Fruit fly (Drosophila melanogaster) whole organism, embryonic: Measurements from ENCODE around the gene Awh.

ENCODE experiments used
- Atf-2 ChIP-seq: fragments of 200-800 bp; sonication (Bioruptor generic); optimal IDR thresholded peaks from 2 replicates; lab custom pipeline; 2016; ENCODE audit warnings: missing biosample characterization, missing genetic modification characterization
- CG10147 ChIP-seq: fragments of 200-800 bp; sonication (Bioruptor generic); optimal IDR thresholded peaks from 2 replicates; lab custom pipeline; 2019; ENCODE audit warnings: missing biosample characterization, mild to moderate bottlenecking, missing genetic modification characterization, moderate library complexity
- CG12299 ChIP-seq: fragments of 200-800 bp; sonication (Bioruptor generic); optimal IDR thresholded peaks from 2 replicates; lab custom pipeline; 2018; ENCODE audit warnings: missing biosample characterization, mild to moderate bottlenecking, missing genetic modification characterization
- CG1233 ChIP-seq: fragments of 200-800 bp; sonication (Bioruptor generic); optimal IDR thresholded peaks from 4 replicates; lab custom pipeline; 2018; ENCODE audit warnings: missing biosample characterization, mild to moderate bottlenecking, missing genetic modification characterization
- CG12769 ChIP-seq: fragments of 200-800 bp; sonication (Bioruptor generic); optimal IDR thresholded peaks from 2 replicates; lab custom pipeline; 2019; ENCODE audit warnings: missing biosample characterization, mild to moderate bottlenecking, missing genetic modification characterization, moderate library complexity
- CG12942 ChIP-seq: fragments of 200-800 bp; sonication (Bioruptor generic); optimal IDR thresholded peaks from 3 replicates; lab custom pipeline; 2016; ENCODE audit warnings: missing biosample characterization, missing genetic modification characterization
- CG1647 ChIP-seq: fragments of 200-800 bp; sonication (Bioruptor generic); optimal IDR thresholded peaks from 3 replicates; lab custom pipeline; 2016; ENCODE audit warnings: missing biosample characterization, missing genetic modification characterization
- CG17802 ChIP-seq: fragments of 200-800 bp; sonication (Bioruptor generic); optimal IDR thresholded peaks from 2 replicates; lab custom pipeline; 2018; ENCODE audit warnings: missing biosample characterization, mild to moderate bottlenecking, missing genetic modification characterization, moderate library complexity
- CG30403 ChIP-seq: fragments of 200-800 bp; sonication (Bioruptor generic); optimal IDR thresholded peaks from 3 replicates; lab custom pipeline; 2016; ENCODE audit warnings: missing biosample characterization, missing genetic modification characterization
- CG3065 ChIP-seq: fragments of 200-800 bp; sonication (Bioruptor generic); optimal IDR thresholded peaks from 2 replicates; lab custom pipeline; 2016; ENCODE audit warnings: missing biosample characterization, missing genetic modification characterization
- CG3407 ChIP-seq: fragments of 200-800 bp; sonication (Bioruptor generic); optimal IDR thresholded peaks from 2 replicates; lab custom pipeline; 2018; ENCODE audit warnings: missing biosample characterization, mild to moderate bottlenecking, missing genetic modification characterization
- CG6175 ChIP-seq: fragments of 200-800 bp; sonication (Bioruptor generic); IDR thresholded peaks from 3 replicates; pipeline ENCODE4 v1.3.6; 2022; ENCODE audit warnings: missing biosample characterization, missing genetic modification characterization
- CG6654 ChIP-seq: fragments of 200-800 bp; sonication (Bioruptor generic); optimal IDR thresholded peaks from 2 replicates; lab custom pipeline; 2017; ENCODE audit warnings: missing biosample characterization, mild to moderate bottlenecking, missing genetic modification characterization
- CG8281 ChIP-seq: fragments of 200-800 bp; sonication (Bioruptor generic); optimal IDR thresholded peaks from 2 replicates; lab custom pipeline; 2018; ENCODE audit warnings: missing biosample characterization, mild to moderate bottlenecking, missing genetic modification characterization, moderate library complexity
- CG8290 ChIP-seq, 3 experiments: fragments of 200-800 bp; sonication (Bioruptor generic); optimal IDR thresholded peaks; 2 replicates each; lab custom pipeline; 2016 to 2019; ENCODE audit warnings: missing biosample characterization in 3 of 3, missing genetic modification characterization in 3 of 3, mild to moderate bottlenecking in 2 of 3, moderate library complexity in 1 of 3
- Dll ChIP-seq: fragments of 200-800 bp; sonication (Bioruptor generic); IDR thresholded peaks from 4 replicates; pipeline ENCODE4 v1.3.6; 2022; ENCODE audit warnings: missing biosample characterization, missing genetic modification characterization; ENCODE audit not compliant: partially characterized antibody
- E2f1 ChIP-seq: fragments of 200-800 bp; sonication (Bioruptor generic); IDR thresholded peaks from 2 replicates; pipeline ENCODE4 v1.3.6; 2022; ENCODE audit warnings: missing biosample characterization, missing genetic modification characterization
- GATAe ChIP-seq: fragments of 200-800 bp; sonication (Bioruptor generic); conservative IDR thresholded peaks from 2 replicates; pipeline ENCODE4 v1.3.6; 2022; ENCODE audit warnings: missing biosample characterization, missing genetic modification characterization
- HLH4C ChIP-seq: fragments of 200-800 bp; sonication (Bioruptor generic); IDR thresholded peaks from 3 replicates; pipeline ENCODE4 v1.3.6; 2022; ENCODE audit warnings: missing biosample characterization, missing genetic modification characterization; ENCODE audit not compliant: partially characterized antibody
- HLHmδ ChIP-seq: fragments of 200-800 bp; sonication (Bioruptor generic); optimal IDR thresholded peaks from 2 replicates; lab custom pipeline; 2018; ENCODE audit warnings: missing biosample characterization, mild to moderate bottlenecking, missing genetic modification characterization, moderate library complexity
- Hmr ChIP-seq: fragments of 200-800 bp; sonication (Bioruptor generic); optimal IDR thresholded peaks from 3 replicates; lab custom pipeline; 2017; ENCODE audit warnings: mild to moderate bottlenecking, missing biosample characterization, missing genetic modification reagents, missing genetic modification characterization
- MTF-1 ChIP-seq: fragments of 200-800 bp; sonication (Bioruptor generic); optimal IDR thresholded peaks from 2 replicates; lab custom pipeline; 2018; ENCODE audit warnings: missing biosample characterization, mild to moderate bottlenecking, missing genetic modification characterization, borderline replicate concordance
- Mrtf ChIP-seq: fragments of 200-800 bp; sonication (Bioruptor generic); IDR thresholded peaks from 3 replicates; pipeline ENCODE4 v1.3.6; 2022; ENCODE audit warnings: missing biosample characterization, missing genetic modification characterization
- Rx ChIP-seq: fragments of 200-800 bp; sonication (Bioruptor generic); IDR thresholded peaks from 2 replicates; pipeline ENCODE4 v1.3.6; 2022; ENCODE audit warnings: missing biosample characterization, missing genetic modification characterization
- Scr ChIP-seq: fragments of 200-800 bp; sonication (Bioruptor generic); IDR thresholded peaks from 2 replicates; pipeline ENCODE4 v1.3.6; 2022; ENCODE audit warnings: missing biosample characterization, missing genetic modification characterization; ENCODE audit not compliant: partially characterized antibody
- abd-A ChIP-seq: fragments of 200-800 bp; sonication (Bioruptor generic); optimal IDR thresholded peaks from 3 replicates; lab custom pipeline; 2019; ENCODE audit warnings: missing biosample characterization, mild to moderate bottlenecking, missing genetic modification characterization, moderate library complexity
- bsh ChIP-seq, 2 experiments: fragments of 200-800 bp; sonication (Bioruptor generic); optimal IDR thresholded peaks; 2 replicates each; lab custom pipeline; 2017 to 2018; ENCODE audit warnings: mild to moderate bottlenecking in 2 of 2, missing biosample characterization in 2 of 2, missing genetic modification characterization in 2 of 2, moderate library complexity in 1 of 2
- chif ChIP-seq, 2 experiments: fragments of 200-800 bp; sonication (Bioruptor generic); optimal IDR thresholded peaks; 3 replicates each; lab custom pipeline; 2016; ENCODE audit warnings: missing biosample characterization in 2 of 2, missing genetic modification characterization in 2 of 2
- chm ChIP-seq: fragments of 200-800 bp; sonication (Bioruptor generic); IDR thresholded peaks from 2 replicates; pipeline ENCODE4 v1.3.6; 2022; ENCODE audit warnings: missing biosample characterization, missing genetic modification characterization
- corto ChIP-seq: fragments of 200-800 bp; sonication (Bioruptor generic); optimal IDR thresholded peaks from 2 replicates; lab custom pipeline; 2016; ENCODE audit warnings: missing biosample characterization, mild to moderate bottlenecking, missing genetic modification characterization, moderate library complexity
- dan ChIP-seq: fragments of 200-800 bp; sonication (Bioruptor generic); IDR thresholded peaks from 2 replicates; pipeline ENCODE4 v1.3.6; 2022; ENCODE audit warnings: missing biosample characterization, missing genetic modification characterization
- disco-r ChIP-seq: fragments of 200-800 bp; sonication (Bioruptor generic); optimal IDR thresholded peaks from 2 replicates; lab custom pipeline; 2016; ENCODE audit warnings: missing biosample characterization, missing genetic modification characterization
- fd102C ChIP-seq: fragments of 200-800 bp; sonication (Bioruptor generic); optimal IDR thresholded peaks from 2 replicates; lab custom pipeline; 2018; ENCODE audit warnings: missing biosample characterization, mild to moderate bottlenecking, missing genetic modification characterization, moderate library complexity
- gce ChIP-seq: fragments of 200-800 bp; sonication (Bioruptor generic); IDR thresholded peaks from 3 replicates; pipeline ENCODE4 v1.3.6; 2022; ENCODE audit warnings: missing biosample characterization, missing genetic modification characterization
- grn ChIP-seq: fragments of 200-800 bp; sonication (Bioruptor generic); optimal IDR thresholded peaks from 3 replicates; lab custom pipeline; 2017; ENCODE audit warnings: missing biosample characterization, missing genetic modification characterization
- ind ChIP-seq: fragments of 200-800 bp; sonication (Bioruptor generic); optimal IDR thresholded peaks from 3 replicates; lab custom pipeline; 2016; ENCODE audit warnings: missing biosample characterization, missing genetic modification characterization
- kni ChIP-seq: fragments of 200-800 bp; sonication (Bioruptor generic); optimal IDR thresholded peaks from 3 replicates; lab custom pipeline; 2017; ENCODE audit warnings: mild to moderate bottlenecking, missing biosample characterization, missing genetic modification reagents, missing genetic modification characterization
- lab ChIP-seq: fragments of 200-800 bp; sonication (Bioruptor generic); optimal IDR thresholded peaks from 3 replicates; lab custom pipeline; 2017; ENCODE audit warnings: missing biosample characterization, missing genetic modification characterization, mild to moderate bottlenecking, moderate library complexity, missing genetic modification reagents
- pb ChIP-seq: fragments of 200-800 bp; sonication (Bioruptor generic); optimal IDR thresholded peaks from 3 replicates; lab custom pipeline; 2016; ENCODE audit warnings: missing biosample characterization, missing genetic modification characterization
- psq ChIP-seq: fragments of 200-800 bp; sonication (Bioruptor generic); optimal IDR thresholded peaks from 2 replicates; lab custom pipeline; 2017; ENCODE audit warnings: missing biosample characterization, missing genetic modification characterization
- sc ChIP-seq, 3 experiments: fragments of >200 bp in 2 of 3; fragments of 200-800 bp in 1 of 3; sonication (Bioruptor generic) in 1 of 3; optimal IDR thresholded peaks; 2 replicates in 2 of 3; 3 replicates in 1 of 3; lab custom pipeline; 2017; ENCODE audit warnings: mild to moderate bottlenecking in 1 of 3, missing biosample characterization in 1 of 3, missing genetic modification characterization in 1 of 3, missing genetic modification reagents in 1 of 3
- schlank ChIP-seq: fragments of 200-800 bp; sonication (Bioruptor generic); optimal IDR thresholded peaks from 2 replicates; lab custom pipeline; 2018; ENCODE audit warnings: missing biosample characterization, mild to moderate bottlenecking, missing genetic modification characterization
- seq ChIP-seq: fragments of 200-800 bp; sonication (Bioruptor generic); IDR thresholded peaks from 2 replicates; pipeline ENCODE4 v1.3.6; 2022; ENCODE audit warnings: missing biosample characterization, missing genetic modification characterization
- shn ChIP-seq: fragments of 200-800 bp; sonication (Bioruptor generic); optimal IDR thresholded peaks from 3 replicates; lab custom pipeline; 2016; ENCODE audit warnings: missing biosample characterization, missing genetic modification characterization
- sisA ChIP-seq: fragments of 200-800 bp; sonication (Bioruptor generic); IDR thresholded peaks from 2 replicates; pipeline ENCODE4 v1.3.6; 2022; ENCODE audit warnings: missing biosample characterization, missing genetic modification characterization
- tna ChIP-seq: fragments of 200-800 bp; sonication (Bioruptor generic); IDR thresholded peaks from 2 replicates; pipeline ENCODE4 v1.3.6; 2022; ENCODE audit warnings: missing biosample characterization, missing genetic modification characterization; ENCODE audit not compliant: partially characterized antibody
- wor ChIP-seq: fragments of 200-800 bp; sonication (Bioruptor generic); IDR thresholded peaks from 2 replicates; pipeline ENCODE4 v1.3.6; 2022; ENCODE audit warnings: missing biosample characterization, missing genetic modification characterization

Gene Awh

DNA sequence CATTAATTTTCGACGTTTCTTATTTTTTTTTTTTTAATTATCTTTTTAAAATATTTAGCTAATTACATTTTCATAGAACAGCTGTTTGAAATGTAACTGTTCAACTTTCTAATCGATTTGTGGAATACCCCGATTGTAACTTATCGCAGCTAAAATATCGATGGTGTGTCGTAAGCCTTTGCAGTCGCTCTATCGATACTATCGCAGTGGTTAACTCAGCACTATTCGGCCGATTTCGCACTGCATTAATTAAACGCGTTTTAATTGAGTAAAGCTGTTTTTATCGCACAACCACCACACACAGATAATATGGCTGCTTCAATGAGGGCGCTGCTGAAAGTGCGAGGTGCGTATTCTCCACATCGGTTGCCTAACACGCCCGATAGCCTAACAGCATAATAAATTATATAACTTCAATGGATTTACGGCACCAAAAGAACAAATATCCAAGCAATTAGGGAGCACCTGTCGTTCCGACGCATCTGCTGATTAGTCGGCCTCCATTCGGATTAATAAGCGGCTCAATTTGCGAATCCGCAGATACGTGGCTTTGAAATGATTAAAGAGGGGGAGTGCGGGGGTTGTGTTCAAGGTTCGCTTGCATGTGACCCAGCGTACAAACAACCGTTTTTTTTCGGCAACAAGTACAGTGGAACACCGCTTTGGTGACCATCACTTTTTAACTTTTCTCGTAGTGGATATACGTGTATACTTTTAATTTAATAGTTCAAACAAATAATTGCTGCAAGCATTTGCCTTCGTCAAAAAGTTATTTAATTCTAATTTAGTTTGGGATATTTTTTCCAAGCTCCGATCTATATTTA lies 31.8 kb upstream of the Awh start, which contains the start of gene Scsalpha1 (continued):
- TF ChIP-seq Scr (GFP tag; lab: Robert Waterston, UW): peak; percentile 98
- TF ChIP-seq psq (GFP tag; lab: Kevin White, UChicago): no peak
- no peak for TF ChIP-seq CG6175
- TF ChIP-seq CG17802 (tag; lab: Kevin White, UChicago): no peak
- no peak for TF ChIP-seq GATAe
- no peak for TF ChIP-seq wor
- TF ChIP-seq Hmr (GFP tag; lab: Kevin White, UChicago): no peak
- no peak for TF ChIP-seq CG8281 (tag; lab: Kevin White, UChicago)
- peak; percentile 45 for TF ChIP-seq lab (GFP tag; lab: Kevin White, UChicago)
- no peak for TF ChIP-seq sc (optimal IDR thresholded peaks at IDR 0.05; lab: Kevin White, UChicago)
- no peak for TF ChIP-seq sc (GFP tag; optimal IDR thresholded peaks at IDR 0.05; lab: Kevin White, UChicago)
- TF ChIP-seq Dll (GFP tag; lab: Robert Waterston, UW): peak; percentile 97
- TF ChIP-seq HLHmδ (GFP tag; lab: Kevin White, UChicago): no peak
- TF ChIP-seq shn (GFP tag; lab: Kevin White, UChicago): no peak
- TF ChIP-seq tna (GFP tag; lab: Robert Waterston, UW): peak; percentile 99
- TF ChIP-seq kni (GFP tag; lab: Kevin White, UChicago): peak; percentile 15
- no peak for TF ChIP-seq CG1233 (GFP tag; lab: Kevin White, UChicago)
- TF ChIP-seq CG8290 (GFP tag; optimal IDR thresholded peaks at IDR 0.05; lab: Kevin White, UChicago): peak; percentile 8
- peak in 1 of 2 experiments; percentile 71 for TF ChIP-seq CG8290 (tag; optimal IDR thresholded peaks at IDR 0.05; lab: Kevin White, UChicago)
- peak; percentile 31 for TF ChIP-seq CG30403 (GFP tag; lab: Kevin White, UChicago)
- TF ChIP-seq E2f1 (GFP tag; lab: Robert Waterston, UW): no peak; the same call in 1 of the 2 replicates
- peak; percentile 32 for TF ChIP-seq ind (GFP tag; lab: Kevin White, UChicago)
- peak in 1 of 2 experiments; percentile 7 for TF ChIP-seq chif (GFP tag; optimal IDR thresholded peaks at IDR 0.05; lab: Kevin White, UChicago)
- no peak for TF ChIP-seq grn (GFP tag; lab: Kevin White, UChicago)
- no peak for TF ChIP-seq CG3407 (GFP tag; lab: Kevin White, UChicago)
- no peak for TF ChIP-seq CG1647
- peak; percentile 12 for TF ChIP-seq CG10147 (GFP tag; lab: Kevin White, UChicago)
- TF ChIP-seq Atf-2 (GFP tag; lab: Kevin White, UChicago): peak; percentile 40
- TF ChIP-seq sisA (GFP tag; lab: Robert Waterston, UW): peak; percentile 33; the same call in 1 of the 2 replicates
- TF ChIP-seq disco-r (GFP tag; lab: Kevin White, UChicago): no peak
- peak; percentile 15 for TF ChIP-seq pb (GFP tag; lab: Kevin White, UChicago)
- TF ChIP-seq MTF-1 (GFP tag; lab: Kevin White, UChicago): no peak
- peak; percentile 99 for TF ChIP-seq HLH4C (GFP tag; lab: Robert Waterston, UW)
- peak; percentile 44 for TF ChIP-seq CG12769 (tag; lab: Kevin White, UChicago)
- peak; percentile 25 for TF ChIP-seq CG12942 (GFP tag; lab: Kevin White, UChicago)
- no peak for TF ChIP-seq fd102C (GFP tag; lab: Kevin White, UChicago)
- no peak for TF ChIP-seq CG12299 (tag; lab: Kevin White, UChicago)
- TF ChIP-seq corto: no peak
- no peak for TF ChIP-seq CG6654 (GFP tag; lab: Kevin White, UChicago)
- peak; percentile 38 to 43 for TF ChIP-seq bsh (GFP tag; optimal IDR thresholded peaks at IDR 0.05; lab: Kevin White, UChicago)
- TF ChIP-seq abd-A: no peak
- TF ChIP-seq seq (GFP tag; lab: Robert Waterston, UW): peak; percentile 71; the same call in 1 of the 2 replicates
- no peak for TF ChIP-seq schlank (tag; lab: Kevin White, UChicago)
- peak; percentile 40; the same call in 1 of the 2 replicates for TF ChIP-seq chm
- no peak for TF ChIP-seq CG3065
- peak; percentile 14; the same call in 1 of the 3 replicates for TF ChIP-seq gce (GFP tag; lab: Robert Waterston, UW)
- no peak for TF ChIP-seq Rx (GFP tag; lab: Robert Waterston, UW)
- TF ChIP-seq dan (GFP tag; lab: Robert Waterston, UW): no peak
- no peak for TF ChIP-seq Mrtf
